Fruit fly (Drosophila melanogaster): Measurements from ENCODE around the gene CG32706.

The CG32706 gene

DNA sequence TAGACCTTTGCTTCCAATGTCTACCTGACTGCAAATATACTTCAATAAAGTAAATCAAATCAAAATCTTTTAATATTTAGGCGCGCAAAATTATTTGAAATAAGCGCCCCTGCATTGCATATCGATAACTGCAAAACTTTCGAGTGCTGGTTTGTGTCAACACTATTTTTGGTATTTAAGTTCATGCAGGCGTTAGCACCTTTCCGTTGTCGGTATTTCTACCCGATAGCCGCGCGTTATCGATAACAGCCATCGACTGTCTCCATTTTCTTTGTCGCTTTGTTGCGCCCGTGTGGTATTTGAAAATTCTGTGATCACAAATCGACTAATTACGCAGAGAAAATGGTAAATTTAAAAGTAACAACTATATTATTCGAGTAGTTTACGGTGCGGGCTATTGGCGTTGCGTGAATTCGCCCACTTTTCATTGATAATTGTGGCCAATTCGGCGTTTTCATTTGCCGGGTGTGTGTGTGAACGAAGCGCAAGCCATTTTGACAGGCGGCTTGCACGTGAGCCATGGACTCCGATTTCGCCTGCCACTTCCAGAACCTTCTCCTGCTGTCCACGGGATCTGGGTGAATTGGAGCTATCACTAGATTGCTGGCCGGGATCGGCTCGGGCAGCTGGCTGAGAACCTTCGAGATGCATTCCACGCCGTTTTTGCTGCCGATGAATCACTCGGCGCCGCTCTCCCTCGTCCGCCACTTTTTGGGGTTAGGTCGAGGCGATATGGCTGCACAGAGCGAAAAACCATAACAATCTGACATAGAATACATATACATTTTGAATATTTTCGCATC, 2.5 kb downstream of the CG32706 start, which contains the start of gene CCT2:
TSS of gene CCT2 (plus strand) at position 260 of the 803 bp plus-strand sequence.
- TF ChIP-seq CTCF (optimal IDR thresholded peaks at IDR 0.05) = peak in 1 of 2 experiments; percentile 25
- no peak for TF ChIP-seq CG8478 (optimal IDR thresholded peaks at IDR 0.05)

DNA sequence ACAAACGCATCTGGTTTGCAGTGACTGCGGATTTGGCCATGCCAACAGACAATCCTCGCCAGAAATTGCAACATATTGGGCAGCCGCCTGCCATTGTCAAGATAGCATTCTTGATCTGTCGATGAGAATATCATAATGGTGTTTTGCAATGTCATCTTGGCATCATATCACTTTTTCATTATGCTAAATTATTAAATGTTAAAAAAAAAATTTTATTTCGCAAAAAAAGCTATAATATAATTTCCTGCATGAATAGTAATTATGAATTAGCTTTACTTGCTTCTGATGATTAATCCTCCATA, 3.1 kb downstream of the CG32706 start:
- TF ChIP-seq CTCF (optimal IDR thresholded peaks at IDR 0.05) (no peak), CG8478 (optimal IDR thresholded peaks at IDR 0.05) (no peak)

DNA sequence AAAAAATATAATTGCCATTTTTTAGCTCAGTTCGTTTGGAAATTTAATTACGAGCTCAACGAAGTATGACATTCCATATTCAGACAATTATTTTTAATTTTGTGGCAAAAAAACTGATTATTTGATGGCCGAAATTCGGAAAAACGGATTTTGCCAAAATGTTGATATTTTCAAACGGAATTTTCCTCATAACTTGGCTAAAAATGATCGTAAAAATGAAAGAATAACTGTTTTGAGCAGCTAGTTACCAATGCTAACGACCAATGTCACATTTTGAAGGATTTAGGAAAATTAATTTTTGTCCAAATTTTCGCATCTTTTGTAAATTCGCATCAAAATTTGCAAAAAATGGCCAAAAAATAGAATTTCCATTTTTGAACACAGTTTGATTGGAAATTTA, 6.1 kb downstream of the CG32706 start:
- TF ChIP-seq CG8478 (optimal IDR thresholded peaks at IDR 0.05) = no peak
- TF ChIP-seq CTCF (optimal IDR thresholded peaks at IDR 0.05) = no peak

DNA sequence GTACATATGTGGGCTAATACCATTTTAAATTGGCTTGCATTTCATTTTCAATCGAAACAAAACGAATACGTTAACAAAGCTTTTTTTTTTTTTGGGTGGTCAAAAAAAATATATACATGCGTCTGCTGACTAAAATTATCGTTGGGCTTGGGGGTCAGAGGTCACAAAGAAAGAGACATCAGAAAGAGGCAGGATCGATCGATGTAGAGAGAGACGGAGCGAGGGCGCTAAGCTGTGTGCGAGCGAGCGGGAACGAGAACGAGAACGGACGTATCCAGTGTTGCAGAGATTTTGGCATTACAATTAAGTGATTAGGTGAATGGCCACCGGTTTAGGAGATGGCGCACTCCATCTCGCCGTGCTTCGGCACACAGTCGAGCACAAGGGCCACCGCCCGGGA, 7.0 kb downstream of the CG32706 start:
- TF ChIP-seq CTCF (optimal IDR thresholded peaks at IDR 0.05) (no peak), CG8478 (optimal IDR thresholded peaks at IDR 0.05) (no peak)

dm6 chrX:9102125-9102524, 15.2 kb downstream of the CG32706 start:
- no peak for TF ChIP-seq CG8478 (optimal IDR thresholded peaks at IDR 0.05)

dm6 chrX:9103308-9104185, 16.6 kb downstream of the CG32706 start, which contains the start of gene CG7766:
Gene CG7766, minus strand, starts transcription at chrX:9103739.
- TF ChIP-seq CTCF (optimal IDR thresholded peaks at IDR 0.05) (no peak), CG8478 (optimal IDR thresholded peaks at IDR 0.05) (no peak)

dm6 chrX:9106212-9106774, 19.4 kb downstream of the CG32706 start, which contains the start of gene Bx42:
Gene Bx42, minus strand, starts transcription at chrX:9106604.
- TF ChIP-seq CG8478 (optimal IDR thresholded peaks at IDR 0.05) = no peak
- no peak for TF ChIP-seq CTCF (optimal IDR thresholded peaks at IDR 0.05)

DNA sequence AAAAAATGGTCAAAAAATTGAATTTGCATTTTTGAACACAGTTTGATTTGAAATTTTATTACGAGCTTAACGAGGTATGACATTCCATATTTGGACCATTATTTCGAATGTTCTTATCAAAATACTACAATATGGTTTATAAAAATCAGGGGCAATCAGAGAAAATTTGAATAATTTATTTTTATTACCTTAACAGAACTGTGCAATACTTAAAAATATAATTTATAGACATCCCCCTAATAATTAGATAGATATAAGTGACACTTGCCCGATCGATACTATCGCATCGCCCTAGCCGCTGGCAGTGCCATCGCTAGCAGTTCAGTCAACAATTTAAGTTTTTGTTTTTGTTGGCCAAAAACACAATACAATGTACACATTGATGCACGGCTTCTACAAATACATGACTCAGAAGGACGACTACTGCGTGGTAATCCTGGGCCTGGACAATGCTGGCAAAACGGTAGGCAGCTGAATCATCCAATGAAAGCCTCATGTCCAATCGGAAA, 19.9 kb downstream of the CG32706 start, which contains the start of gene Arfrp1:
TSS of gene Arfrp1 (plus strand) at position 295 of the 509 bp plus-strand sequence.
- TF ChIP-seq CG8478 (optimal IDR thresholded peaks at IDR 0.05) (no peak), CTCF (optimal IDR thresholded peaks at IDR 0.05) (no peak)

dm6 chrX:9108387-9108786, 21.5 kb downstream of the CG32706 start, which contains the start of gene AP-1gamma:
Gene AP-1gamma, plus strand, starts transcription at chrX:9108691.
- TF ChIP-seq CG8478 (optimal IDR thresholded peaks at IDR 0.05) (no peak), CTCF (optimal IDR thresholded peaks at IDR 0.05) (no peak)

- TF ChIP-seq CG8478 (optimal IDR thresholded peaks at IDR 0.05) (no peak), CTCF (optimal IDR thresholded peaks at IDR 0.05) (no peak)
These were observed 22.3 kb downstream of the CG32706 start for dm6 chrX:9109072-9109844.

DNA sequence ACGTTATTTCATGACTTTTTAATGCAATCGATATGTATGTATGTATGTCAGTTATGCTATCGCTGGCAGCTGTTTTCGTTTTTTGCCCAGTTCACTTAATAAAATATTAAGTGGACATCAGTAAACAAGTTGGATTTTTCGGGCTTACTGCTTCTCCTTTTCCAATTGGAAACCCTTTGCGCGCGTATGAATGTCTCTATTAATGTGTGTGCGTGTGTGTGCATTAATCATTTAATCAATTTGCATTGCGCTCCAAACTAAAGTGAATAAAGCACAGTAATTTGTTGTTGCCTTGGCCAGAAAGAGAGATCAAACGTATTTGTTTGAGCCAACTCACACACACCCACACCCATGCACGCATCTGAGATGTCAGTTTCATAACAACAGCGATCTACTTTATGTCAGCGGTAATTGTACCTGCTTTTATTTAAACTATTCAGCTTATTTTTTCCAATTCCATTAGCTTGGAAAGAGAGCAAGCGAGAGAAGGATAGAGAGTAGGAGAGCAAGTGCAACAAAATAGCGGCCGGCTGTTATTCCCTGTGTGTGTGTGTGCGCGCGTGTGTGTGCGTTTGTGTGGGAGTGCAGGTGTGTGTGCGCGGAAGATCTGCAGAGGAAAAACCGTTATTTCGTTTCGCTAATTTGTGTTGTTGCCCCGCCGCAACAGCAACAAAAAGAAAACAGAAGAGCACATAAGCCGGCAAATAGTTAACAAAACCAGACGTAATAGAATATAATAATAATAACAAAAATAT, 23.4 kb downstream of the CG32706 start:
- TF ChIP-seq CTCF (optimal IDR thresholded peaks at IDR 0.05) (no peak), CG8478 (optimal IDR thresholded peaks at IDR 0.05) (no peak)

dm6 chrX:9117831-9118230, 30.9 kb downstream of the CG32706 start:
- TF ChIP-seq CG8478 (optimal IDR thresholded peaks at IDR 0.05) (no peak), CTCF (optimal IDR thresholded peaks at IDR 0.05) (no peak)

dm6 chrX:9118961-9119633, 32.2 kb downstream of the CG32706 start:
- TF ChIP-seq CG8478 (optimal IDR thresholded peaks at IDR 0.05) (no peak), CTCF (optimal IDR thresholded peaks at IDR 0.05) (no peak)
